Worm (Caenorhabditis elegans): ENCODE data around the gene acdh-2.

The acdh-2 gene

ce11 chrII:5579236-5579635 is 31.9 kb upstream of the acdh-2 start:
- TF ChIP-seq flt-1 (GFP tag; IDR thresholded peaks at IDR 0.05) (no peak), med-1 (GFP tag; optimal IDR thresholded peaks at IDR 0.05; ENCODE audit: insufficient read depth) (no peak), klf-2 (GFP tag; conservative IDR thresholded peaks at IDR 0.05) (no peak), tab-1 (GFP tag; IDR thresholded peaks at IDR 0.05) (no peak), T22C8.4 (GFP tag; IDR thresholded peaks at IDR 0.05) (no peak), ztf-29 (GFP tag; IDR thresholded peaks at IDR 0.05) (no peak), ztf-23 (GFP tag; IDR thresholded peaks at IDR 0.05) (no peak), ref-1 (GFP tag; conservative IDR thresholded peaks at IDR 0.05) (no peak), cog-1 (tag; optimal IDR thresholded peaks at IDR 0.05) (no peak)

- no peak for TF ChIP-seq med-1 (GFP tag; optimal IDR thresholded peaks at IDR 0.05; ENCODE audit: insufficient read depth)
- no peak for TF ChIP-seq ztf-29 (GFP tag; IDR thresholded peaks at IDR 0.05)
- no peak for TF ChIP-seq ref-1 (GFP tag; conservative IDR thresholded peaks at IDR 0.05)
- TF ChIP-seq ztf-23 (GFP tag; IDR thresholded peaks at IDR 0.05), result no peak
- no peak for TF ChIP-seq klf-2 (GFP tag; conservative IDR thresholded peaks at IDR 0.05)
- TF ChIP-seq T22C8.4 (GFP tag; IDR thresholded peaks at IDR 0.05), result no peak
- TF ChIP-seq cog-1 (tag; optimal IDR thresholded peaks at IDR 0.05), result no peak
- TF ChIP-seq tab-1 (GFP tag; IDR thresholded peaks at IDR 0.05), result no peak
- no peak for TF ChIP-seq flt-1 (GFP tag; IDR thresholded peaks at IDR 0.05)
Measured at ce11 chrII:5578714-5579113, 31.4 kb upstream of the acdh-2 start.

ce11 chrII:5578035-5578434 is 30.7 kb upstream of the acdh-2 start, which contains the start of gene T25E4.1:
Gene T25E4.1, plus strand, starts transcription at chrII:5578335.
- no peak for TF ChIP-seq flt-1 (GFP tag; IDR thresholded peaks at IDR 0.05)

ce11 chrII:5577060-5577459 is 29.8 kb upstream of the acdh-2 start:
- TF ChIP-seq ref-1 (GFP tag; conservative IDR thresholded peaks at IDR 0.05) (no peak), tab-1 (GFP tag; IDR thresholded peaks at IDR 0.05) (peak; percentile 78), klf-2 (GFP tag; conservative IDR thresholded peaks at IDR 0.05) (0 out of 2 replicates have a peak, but pooled peaks have one; percentile 22), T22C8.4 (GFP tag; IDR thresholded peaks at IDR 0.05) (peak; percentile 49; the same call in 1 of the 2 replicates), ztf-23 (GFP tag; IDR thresholded peaks at IDR 0.05) (peak; percentile 73), ztf-29 (GFP tag; IDR thresholded peaks at IDR 0.05) (no peak), flt-1 (GFP tag; IDR thresholded peaks at IDR 0.05) (peak; percentile 87), med-1 (GFP tag; optimal IDR thresholded peaks at IDR 0.05; ENCODE audit: insufficient read depth) (no peak), cog-1 (tag; optimal IDR thresholded peaks at IDR 0.05) (no peak)

- TF ChIP-seq med-1 (GFP tag; optimal IDR thresholded peaks at IDR 0.05; ENCODE audit: insufficient read depth), result no peak
- no peak for TF ChIP-seq T22C8.4 (GFP tag; IDR thresholded peaks at IDR 0.05)
- TF ChIP-seq ztf-29 (GFP tag; IDR thresholded peaks at IDR 0.05), result no peak
- TF ChIP-seq ztf-23 (GFP tag; IDR thresholded peaks at IDR 0.05), result no peak
- no peak for TF ChIP-seq klf-2 (GFP tag; conservative IDR thresholded peaks at IDR 0.05)
- TF ChIP-seq tab-1 (GFP tag; IDR thresholded peaks at IDR 0.05), result no peak
- no peak for TF ChIP-seq ref-1 (GFP tag; conservative IDR thresholded peaks at IDR 0.05)
- TF ChIP-seq cog-1 (tag; optimal IDR thresholded peaks at IDR 0.05), result no peak
- no peak for TF ChIP-seq flt-1 (GFP tag; IDR thresholded peaks at IDR 0.05)
Measured at ce11 chrII:5574925-5575324, 27.6 kb upstream of the acdh-2 start.

ce11 chrII:5572082-5572746 is 24.9 kb upstream of the acdh-2 start:
- no peak for TF ChIP-seq T22C8.4 (GFP tag; IDR thresholded peaks at IDR 0.05)
- TF ChIP-seq klf-2 (GFP tag; conservative IDR thresholded peaks at IDR 0.05), result no peak
- no peak for TF ChIP-seq ztf-23 (GFP tag; IDR thresholded peaks at IDR 0.05)
- no peak for TF ChIP-seq ztf-29 (GFP tag; IDR thresholded peaks at IDR 0.05)
- no peak for TF ChIP-seq tab-1 (GFP tag; IDR thresholded peaks at IDR 0.05)

ce11 chrII:5570272-5570671 is 23.0 kb upstream of the acdh-2 start, which contains the start of the genes C17C3.1 and C17C3.15:
Gene C17C3.1, plus strand, starts transcription at chrII:5570572.
Gene C17C3.15, plus strand, starts transcription at chrII:5570654.
- no peak for TF ChIP-seq med-1 (GFP tag; optimal IDR thresholded peaks at IDR 0.05; ENCODE audit: insufficient read depth)
- no peak for TF ChIP-seq ztf-23 (GFP tag; IDR thresholded peaks at IDR 0.05)
- no peak for TF ChIP-seq ref-1 (GFP tag; conservative IDR thresholded peaks at IDR 0.05)
- no peak for TF ChIP-seq cog-1 (tag; optimal IDR thresholded peaks at IDR 0.05)
- no peak for TF ChIP-seq klf-2 (GFP tag; conservative IDR thresholded peaks at IDR 0.05)
- TF ChIP-seq T22C8.4 (GFP tag; IDR thresholded peaks at IDR 0.05), result no peak
- TF ChIP-seq ztf-29 (GFP tag; IDR thresholded peaks at IDR 0.05), result no peak

- TF ChIP-seq ztf-23 (GFP tag; IDR thresholded peaks at IDR 0.05), result no peak
- no peak for TF ChIP-seq med-1 (GFP tag; optimal IDR thresholded peaks at IDR 0.05; ENCODE audit: insufficient read depth)
- TF ChIP-seq tab-1 (GFP tag; IDR thresholded peaks at IDR 0.05), result no peak
- TF ChIP-seq T22C8.4 (GFP tag; IDR thresholded peaks at IDR 0.05), result no peak
- 0 out of 2 replicates have a peak, but pooled peaks have one; percentile 45 for TF ChIP-seq flt-1 (GFP tag; IDR thresholded peaks at IDR 0.05)
Measured at ce11 chrII:5565082-5565623, 17.9 kb upstream of the acdh-2 start.

ce11 chrII:5561392-5561791 is 14.1 kb upstream of the acdh-2 start, which contains the start of gene C17C3.3:
Gene C17C3.3, plus strand, starts transcription at chrII:5561737.
- TF ChIP-seq tab-1 (GFP tag; IDR thresholded peaks at IDR 0.05), result no peak
- no peak for TF ChIP-seq ref-1 (GFP tag; conservative IDR thresholded peaks at IDR 0.05)
- TF ChIP-seq klf-2 (GFP tag; conservative IDR thresholded peaks at IDR 0.05), result no peak
- TF ChIP-seq T22C8.4 (GFP tag; IDR thresholded peaks at IDR 0.05), result no peak
- no peak for TF ChIP-seq cog-1 (tag; optimal IDR thresholded peaks at IDR 0.05)
- TF ChIP-seq ztf-29 (GFP tag; IDR thresholded peaks at IDR 0.05), result no peak
- no peak for TF ChIP-seq med-1 (GFP tag; optimal IDR thresholded peaks at IDR 0.05; ENCODE audit: insufficient read depth)
- no peak for TF ChIP-seq ztf-23 (GFP tag; IDR thresholded peaks at IDR 0.05)

- TF ChIP-seq ztf-29 (GFP tag; IDR thresholded peaks at IDR 0.05), result no peak
- no peak for TF ChIP-seq flt-1 (GFP tag; IDR thresholded peaks at IDR 0.05)
- TF ChIP-seq klf-2 (GFP tag; conservative IDR thresholded peaks at IDR 0.05), result no peak
- no peak for TF ChIP-seq T22C8.4 (GFP tag; IDR thresholded peaks at IDR 0.05)
- TF ChIP-seq tab-1 (GFP tag; IDR thresholded peaks at IDR 0.05), result no peak
- no peak for TF ChIP-seq med-1 (GFP tag; optimal IDR thresholded peaks at IDR 0.05; ENCODE audit: insufficient read depth)
- no peak for TF ChIP-seq ref-1 (GFP tag; conservative IDR thresholded peaks at IDR 0.05)
- TF ChIP-seq cog-1 (tag; optimal IDR thresholded peaks at IDR 0.05), result no peak
- no peak for TF ChIP-seq ztf-23 (GFP tag; IDR thresholded peaks at IDR 0.05)
Measured at ce11 chrII:5557134-5557533, 9.8 kb upstream of the acdh-2 start.
